Worm (Caenorhabditis elegans) whole organism, mixed stage, embryonic: ENCODE data around the gene srw-87.

Source experiments
- ces-1 ChIP-seq: fragments of 150-350 bp; optimal IDR thresholded peaks from 2 replicates; lab custom pipeline; 2014; ENCODE audit warnings: missing biosample characterization, missing genetic modification reagents, missing genetic modification characterization
- elt-3 ChIP-seq: fragments of 150-350 bp; optimal IDR thresholded peaks from 2 replicates; lab custom pipeline; 2014; ENCODE audit warnings: missing biosample characterization, missing genetic modification characterization
- pha-4 ChIP-seq: fragments of 150-350 bp; optimal IDR thresholded peaks from 2 replicates; lab custom pipeline; 2018; ENCODE audit warnings: missing biosample characterization, missing genetic modification reagents, missing genetic modification characterization

DNA sequence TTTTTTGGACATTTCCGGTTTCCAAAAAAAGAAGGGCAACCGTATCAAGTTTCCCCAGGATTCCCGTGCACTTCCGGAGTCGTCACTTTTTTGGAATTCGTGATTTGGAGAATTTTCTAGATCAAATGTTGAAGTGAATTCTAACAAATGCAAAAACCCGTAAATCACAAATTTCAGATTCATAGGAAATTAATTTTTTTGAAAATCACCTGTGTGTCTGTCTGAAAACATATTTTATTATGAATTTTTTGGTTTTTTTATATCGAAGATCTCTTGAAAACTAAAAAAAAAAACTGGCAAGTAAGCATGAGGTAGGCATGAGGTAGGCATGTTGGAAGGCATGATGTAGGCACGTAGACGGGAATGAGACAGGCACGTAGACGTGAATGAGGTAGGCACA, 13.6 kb downstream of the srw-87 start:
- TF ChIP-seq pha-4 (tag; lab: Kevin White, UChicago), result no peak
- no peak for TF ChIP-seq ces-1 (GFP tag; lab: Kevin White, UChicago)
- no peak for TF ChIP-seq elt-3 (tag; lab: Kevin White, UChicago)
